Fruit fly (Drosophila melanogaster) whole organism, pupa: Measurements from ENCODE around the gene Bre1.

Experiments used
- CG10348 ChIP-seq: fragments of 200-800 bp; sonication (Bioruptor generic); IDR thresholded peaks from 2 replicates; pipeline ENCODE4 v1.3.6; 2022; ENCODE audit warnings: missing biosample characterization, missing genetic modification characterization
- CG12605 ChIP-seq: fragments of 200-800 bp; sonication (Bioruptor generic); IDR thresholded peaks from 2 replicates; pipeline ENCODE4 v1.3.6; 2022; ENCODE audit warnings: missing biosample characterization, missing genetic modification characterization
- CG13204 ChIP-seq: fragments of 200-800 bp; sonication (Bioruptor generic); optimal IDR thresholded peaks from 2 replicates; lab custom pipeline; 2018; ENCODE audit warnings: missing biosample characterization, mild to moderate bottlenecking, missing genetic modification characterization, moderate library complexity
- CG14655 ChIP-seq: fragments of 200-800 bp; sonication (Bioruptor generic); optimal IDR thresholded peaks from 3 replicates; lab custom pipeline; 2017; ENCODE audit warnings: mild to moderate bottlenecking, missing biosample characterization, missing genetic modification reagents, missing genetic modification characterization
- CG15710 ChIP-seq: fragments of 200-800 bp; sonication (Bioruptor generic); optimal IDR thresholded peaks from 2 replicates; lab custom pipeline; 2018; ENCODE audit warnings: missing biosample characterization, mild to moderate bottlenecking, missing genetic modification characterization, moderate library complexity
- CG17806 ChIP-seq: fragments of 200-800 bp; sonication (Bioruptor generic); optimal IDR thresholded peaks from 2 replicates; lab custom pipeline; 2018; ENCODE audit warnings: missing biosample characterization, mild to moderate bottlenecking, missing genetic modification characterization, moderate library complexity
- CG32121 ChIP-seq: fragments of 200-800 bp; sonication (Bioruptor generic); IDR thresholded peaks from 2 replicates; pipeline ENCODE4 v1.3.6; 2022; ENCODE audit warnings: missing biosample characterization, missing genetic modification characterization
- CG34367 ChIP-seq: fragments of 200-800 bp; sonication (Bioruptor generic); optimal IDR thresholded peaks from 2 replicates; lab custom pipeline; 2018; ENCODE audit warnings: missing biosample characterization, mild to moderate bottlenecking, missing genetic modification characterization
- CG4496 ChIP-seq: fragments of 200-800 bp; sonication (Bioruptor generic); IDR thresholded peaks from 3 replicates; pipeline ENCODE4 v1.3.6; 2022; ENCODE audit warnings: missing biosample characterization, missing genetic modification characterization
- CG8159 ChIP-seq: fragments of 200-800 bp; sonication (Bioruptor generic); optimal IDR thresholded peaks from 3 replicates; lab custom pipeline; 2018; ENCODE audit warnings: missing biosample characterization, mild to moderate bottlenecking, missing genetic modification characterization, moderate library complexity
- CG8301 ChIP-seq: fragments of 200-800 bp; sonication (Bioruptor generic); optimal IDR thresholded peaks from 2 replicates; lab custom pipeline; 2018; ENCODE audit warnings: missing biosample characterization, mild to moderate bottlenecking, missing genetic modification characterization
- CG9948 ChIP-seq: fragments of 200-800 bp; sonication (Bioruptor generic); optimal IDR thresholded peaks from 2 replicates; lab custom pipeline; 2018; ENCODE audit warnings: missing biosample characterization, mild to moderate bottlenecking, missing genetic modification characterization, moderate library complexity
- D1 ChIP-seq: fragments of 200-800 bp; sonication (Bioruptor generic); optimal IDR thresholded peaks from 2 replicates; lab custom pipeline; 2018; ENCODE audit warnings: missing biosample characterization, mild to moderate bottlenecking, missing genetic modification characterization, moderate library complexity
- EcR ChIP-seq: fragments of 200-800 bp; sonication (Bioruptor generic); optimal IDR thresholded peaks from 3 replicates; lab custom pipeline; 2019; ENCODE audit warnings: missing biosample characterization, missing genetic modification characterization, mild to moderate bottlenecking, moderate library complexity, missing genetic modification reagents
- Ets98B ChIP-seq: fragments of 200-800 bp; sonication (Bioruptor generic); IDR thresholded peaks from 2 replicates; pipeline ENCODE4 v1.3.6; 2022; ENCODE audit warnings: missing biosample characterization, missing genetic modification characterization
- Pif1A ChIP-seq: fragments of 200-800 bp; sonication (Bioruptor generic); optimal IDR thresholded peaks from 3 replicates; lab custom pipeline; 2016; ENCODE audit warnings: missing biosample characterization, missing genetic modification characterization
- Pif1B ChIP-seq: fragments of 200-800 bp; sonication (Bioruptor generic); optimal IDR thresholded peaks from 3 replicates; lab custom pipeline; 2016; ENCODE audit warnings: missing biosample characterization, missing genetic modification characterization
- Snoo ChIP-seq: fragments of 200-800 bp; sonication (Bioruptor generic); optimal IDR thresholded peaks from 3 replicates; lab custom pipeline; 2017; ENCODE audit warnings: missing biosample characterization, mild to moderate bottlenecking, missing genetic modification characterization, inconsistent platforms
- fd96Ca ChIP-seq: fragments of 200-800 bp; sonication (Bioruptor generic); IDR thresholded peaks from 3 replicates; pipeline ENCODE4 v1.3.6; 2022; ENCODE audit warnings: missing biosample characterization, missing genetic modification characterization
- gl ChIP-seq: fragments of 200-800 bp; sonication (Bioruptor generic); optimal IDR thresholded peaks from 2 replicates; lab custom pipeline; 2018; ENCODE audit warnings: missing biosample characterization, mild to moderate bottlenecking, missing genetic modification characterization
- rn ChIP-seq: fragments of 200-800 bp; sonication (Bioruptor generic); IDR thresholded peaks from 2 replicates; pipeline ENCODE4 v1.3.6; 2022; ENCODE audit warnings: missing biosample characterization, missing genetic modification characterization

Bre1 gene

dm6 chr3L:5828684-5829083 lies 34.7 kb upstream of the Bre1 start:
- TF ChIP-seq CG34367 (tag; lab: Kevin White, UChicago) (no peak), Pif1B (no peak), CG10348 (GFP tag; lab: Robert Waterston, UW) (no peak), Pif1A (GFP tag; lab: Kevin White, UChicago) (no peak), CG8159 (tag; lab: Kevin White, UChicago) (no peak), fd96Ca (no peak), Snoo (tag; lab: Kevin White, UChicago) (no peak), CG13204 (no peak), CG9948 (tag; lab: Kevin White, UChicago) (no peak), CG32121 (GFP tag; lab: Robert Waterston, UW) (no peak)

dm6 chr3L:5828275-5828674 lies 34.3 kb upstream of the Bre1 start:
- TF ChIP-seq CG17806 (no peak), CG32121 (GFP tag; lab: Robert Waterston, UW) (no peak), rn (GFP tag; lab: Robert Waterston, UW) (no peak), CG4496 (GFP tag; lab: Robert Waterston, UW) (no peak), Ets98B (GFP tag; lab: Robert Waterston, UW) (no peak), CG15710 (tag; lab: Kevin White, UChicago) (no peak), Pif1B (no peak), CG12605 (GFP tag; lab: Robert Waterston, UW) (no peak), CG34367 (tag; lab: Kevin White, UChicago) (no peak), EcR (GFP tag; lab: Kevin White, UChicago) (no peak), Pif1A (GFP tag; lab: Kevin White, UChicago) (no peak), CG8301 (tag; lab: Kevin White, UChicago) (no peak), D1 (tag; lab: Kevin White, UChicago) (no peak)

- peak; percentile 52 for TF ChIP-seq CG15710 (tag; lab: Kevin White, UChicago)
- peak; percentile 39 for TF ChIP-seq CG8159 (tag; lab: Kevin White, UChicago)
- TF ChIP-seq EcR (GFP tag; lab: Kevin White, UChicago): no peak
- no peak for TF ChIP-seq fd96Ca
- TF ChIP-seq D1 (tag; lab: Kevin White, UChicago): no peak
- no peak for TF ChIP-seq CG32121 (GFP tag; lab: Robert Waterston, UW)
- no peak for TF ChIP-seq CG8301 (tag; lab: Kevin White, UChicago)
- TF ChIP-seq CG34367 (tag; lab: Kevin White, UChicago): no peak
- TF ChIP-seq Ets98B (GFP tag; lab: Robert Waterston, UW): no peak
- peak; percentile 12 for TF ChIP-seq Pif1A (GFP tag; lab: Kevin White, UChicago)
- TF ChIP-seq CG13204: no peak
- TF ChIP-seq CG4496 (GFP tag; lab: Robert Waterston, UW): no peak
- TF ChIP-seq CG9948 (tag; lab: Kevin White, UChicago): peak; percentile 6
These were observed 31.5 kb upstream of the Bre1 start for dm6 chr3L:5825483-5825882.

dm6 chr3L:5823763-5824445 lies 29.9 kb upstream of the Bre1 start:
- TF ChIP-seq CG15710 (tag; lab: Kevin White, UChicago): no peak
- TF ChIP-seq Ets98B (GFP tag; lab: Robert Waterston, UW): no peak
- TF ChIP-seq Pif1A (GFP tag; lab: Kevin White, UChicago): peak; percentile 19
- no peak for TF ChIP-seq CG9948 (tag; lab: Kevin White, UChicago)
- TF ChIP-seq fd96Ca: peak; percentile 31; the same call in 1 of the 3 replicates
- TF ChIP-seq CG8159 (tag; lab: Kevin White, UChicago): peak; percentile 21
- TF ChIP-seq CG8301 (tag; lab: Kevin White, UChicago): peak; percentile 6
- TF ChIP-seq CG17806: no peak
- peak; percentile 36 for TF ChIP-seq Snoo (tag; lab: Kevin White, UChicago)

dm6 chr3L:5821506-5821905 lies 27.5 kb upstream of the Bre1 start:
- TF ChIP-seq CG17806 (peak; percentile 3), CG14655 (GFP tag; lab: Kevin White, UChicago) (peak; percentile 26), CG10348 (GFP tag; lab: Robert Waterston, UW) (no peak), CG8159 (tag; lab: Kevin White, UChicago) (peak; percentile 38), CG13204 (no peak), CG12605 (GFP tag; lab: Robert Waterston, UW) (no peak), CG9948 (tag; lab: Kevin White, UChicago) (no peak), CG34367 (tag; lab: Kevin White, UChicago) (no peak), Pif1B (peak; percentile 34), rn (GFP tag; lab: Robert Waterston, UW) (no peak), fd96Ca (0 out of 3 replicates have a peak, but pooled peaks have one; percentile 22), D1 (tag; lab: Kevin White, UChicago) (no peak), Ets98B (GFP tag; lab: Robert Waterston, UW) (no peak), CG8301 (tag; lab: Kevin White, UChicago) (no peak), CG4496 (GFP tag; lab: Robert Waterston, UW) (peak; percentile 51; the same call in 1 of the 3 replicates), EcR (GFP tag; lab: Kevin White, UChicago) (no peak), Snoo (tag; lab: Kevin White, UChicago) (no peak), CG15710 (tag; lab: Kevin White, UChicago) (peak; percentile 8), CG32121 (GFP tag; lab: Robert Waterston, UW) (no peak), Pif1A (GFP tag; lab: Kevin White, UChicago) (peak; percentile 54), gl (tag; lab: Kevin White, UChicago) (peak; percentile 60)
